Fruit fly (Drosophila melanogaster) whole organism, wandering third instar larva: ENCODE data around the gene CG11444.

ENCODE experiments used
- CG9705 ChIP-seq: fragments of 200-800 bp; sonication (Bioruptor generic); optimal IDR thresholded peaks from 2 replicates; lab custom pipeline; 2018; ENCODE audit warnings: missing biosample characterization, mild to moderate bottlenecking, missing genetic modification characterization
- Dfd ChIP-seq: fragments of >200 bp; optimal IDR thresholded peaks from 2 replicates; lab custom pipeline; 2017; ENCODE audit warnings: missing biosample characterization, missing genetic modification characterization
- GATAd ChIP-seq: sonication (Bioruptor generic); optimal IDR thresholded peaks from 2 replicates; lab custom pipeline; 2016; ENCODE audit warnings: missing biosample characterization, missing genetic modification characterization
- HLH106 ChIP-seq: fragments of 200-800 bp; optimal IDR thresholded peaks from 3 replicates; lab custom pipeline; 2019; ENCODE audit warnings: missing biosample characterization, mild to moderate bottlenecking, missing genetic modification characterization, moderate library complexity
- N ChIP-seq: fragments of >200 bp; optimal IDR thresholded peaks from 2 replicates; lab custom pipeline; 2018; ENCODE audit warnings: missing biosample characterization, missing external identifiers, missing genetic modification characterization
- OdsH ChIP-seq: fragments of 200-800 bp; sonication (Bioruptor generic); optimal IDR thresholded peaks from 2 replicates; lab custom pipeline; 2016; ENCODE audit warnings: missing biosample characterization, mild to moderate bottlenecking, missing genetic modification characterization
- Rel ChIP-seq, 2 experiments: fragments of 200-800 bp; sonication (Bioruptor generic) in 1 of 2; optimal IDR thresholded peaks; 2 replicates in 1 of 2; 3 replicates in 1 of 2; lab custom pipeline; 2016 to 2019; ENCODE audit warnings: mild to moderate bottlenecking in 2 of 2, missing biosample characterization in 2 of 2, missing genetic modification characterization in 2 of 2, moderate library complexity in 1 of 2
- dmrt93B ChIP-seq: fragments of 200-800 bp; sonication (Bioruptor generic); optimal IDR thresholded peaks from 2 replicates; lab custom pipeline; 2018; ENCODE audit warnings: missing biosample characterization, mild to moderate bottlenecking, missing genetic modification characterization
- dsf ChIP-seq: sonication (Bioruptor generic); optimal IDR thresholded peaks from 2 replicates; lab custom pipeline; 2016; ENCODE audit warnings: missing biosample characterization, missing genetic modification characterization, borderline replicate concordance
- ey ChIP-seq: fragments of 200-800 bp; sonication (Bioruptor generic); optimal IDR thresholded peaks from 2 replicates; lab custom pipeline; 2016; ENCODE audit warnings: missing biosample characterization, missing genetic modification characterization
- pan ChIP-seq: fragments of >200 bp; optimal IDR thresholded peaks from 2 replicates; lab custom pipeline; 2017
- psq ChIP-seq: fragments of 200-800 bp; sonication (Bioruptor generic); optimal IDR thresholded peaks from 3 replicates; lab custom pipeline; 2017; ENCODE audit warnings: missing biosample characterization, mild to moderate bottlenecking, missing genetic modification characterization, moderate library complexity
- usp ChIP-seq: fragments of >200 bp; optimal IDR thresholded peaks from 2 replicates; lab custom pipeline; 2017; ENCODE audit warnings: missing biosample characterization, missing genetic modification characterization

dm6 chrX:4581769-4582168 is 27.6 kb upstream of the CG11444 start:
- TF ChIP-seq GATAd (GFP tag; lab: Kevin White, UChicago) = no peak
- TF ChIP-seq psq = no peak
- no peak for TF ChIP-seq usp (GFP tag; lab: Kevin White, UChicago)
- no peak for TF ChIP-seq OdsH (GFP tag; lab: Kevin White, UChicago)
- no peak for TF ChIP-seq ey (GFP tag; lab: Kevin White, UChicago)
- TF ChIP-seq HLH106 (tag; lab: Kevin White, UChicago) = no peak
- no peak for TF ChIP-seq CG9705 (GFP tag; lab: Kevin White, UChicago)
- no peak for TF ChIP-seq Rel (GFP tag; optimal IDR thresholded peaks at IDR 0.05; lab: Kevin White, UChicago)
- TF ChIP-seq Rel (tag; optimal IDR thresholded peaks at IDR 0.05; lab: Kevin White, UChicago) = no peak
- no peak for TF ChIP-seq dmrt93B (GFP tag; lab: Kevin White, UChicago)
- no peak for TF ChIP-seq Dfd (GFP tag; lab: Kevin White, UChicago)
- no peak for TF ChIP-seq pan
- TF ChIP-seq N (GFP tag; lab: Kevin White, UChicago) = no peak
- TF ChIP-seq dsf (GFP tag; lab: Kevin White, UChicago) = no peak
